Worm (Caenorhabditis elegans) whole organism, L4/young adult: ENCODE measurements around the gene ocr-1.

Experiments
- dao-5 ChIP-seq: sonication (generic microtip); optimal IDR thresholded peaks from 2 replicates; lab custom pipeline; 2016; ENCODE audit warnings: missing genotype, missing genetic modification characterization, moderate library complexity, missing compliant biosample characterization
- him-1 ChIP-seq: sonication (generic microtip); optimal IDR thresholded peaks from 2 replicates; lab custom pipeline; 2016; ENCODE audit warnings: missing genotype, missing genetic modification reagents, missing genetic modification characterization, missing compliant biosample characterization

DNA sequence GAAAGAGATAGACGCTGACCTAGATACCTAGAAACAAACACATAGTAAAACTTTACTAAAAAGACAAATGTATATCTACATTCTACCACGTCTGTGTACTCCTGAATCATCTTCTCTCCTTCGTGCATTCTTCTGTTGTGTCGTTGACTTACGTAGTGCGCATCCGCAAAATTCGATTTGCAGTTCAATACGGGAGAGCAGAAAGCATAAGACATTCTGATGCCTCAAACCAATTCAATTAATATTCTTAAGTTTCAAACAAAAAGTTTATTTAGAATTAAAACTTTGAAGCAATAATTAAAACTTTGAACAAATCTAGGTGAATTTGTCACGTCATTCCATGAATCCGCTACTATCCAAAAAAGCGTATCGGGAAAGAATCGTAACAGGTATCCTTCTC, 52.7 kb downstream of the ocr-1 start:
- no peak for TF ChIP-seq him-1
- no peak for TF ChIP-seq dao-5 (tag; lab: Kevin White, UChicago)
